1 fruit fly cellular context compared by ENCODE assay signal in genomic region chr3R:27440628-27441027, dm6.
A peak's percentile ranks its signal among the peaks of the same experiment; 100 is the strongest.
TF ChIP-seq lines count a peak whose summit lies in the region.

CG44290 (minus strand) TSS chr3R:27440944.

TF ChIP-seq in whole organism, embryonic, 481 proteins besides CTCF, POLR2A, EP300 and RAD21 (continued from another document):
- TF ChIP-seq lab (GFP tag; optimal IDR thresholded peaks at IDR 0.05; lab: Kevin White, UChicago): peak; percentile 18
- no peak for TF ChIP-seq Elba2 (GFP tag; optimal IDR thresholded peaks at IDR 0.05; lab: Kevin White, UChicago)
- no peak for TF ChIP-seq CkIIα-i1 (GFP tag; IDR thresholded peaks at IDR 0.05; lab: Robert Waterston, UW)
- TF ChIP-seq nau (GFP tag; optimal IDR thresholded peaks at IDR 0.05; lab: Kevin White, UChicago): no peak
- TF ChIP-seq CG13894 (tag; optimal IDR thresholded peaks at IDR 0.05; lab: Kevin White, UChicago): no peak
- TF ChIP-seq Atf6 (GFP tag; IDR thresholded peaks at IDR 0.05; lab: Robert Waterston, UW): no peak
- TF ChIP-seq Mad (GFP tag; optimal IDR thresholded peaks at IDR 0.05; lab: Kevin White, UChicago): no peak
- TF ChIP-seq CG16813 (GFP tag; IDR thresholded peaks at IDR 0.05; lab: Robert Waterston, UW; ENCODE audit: partially characterized antibody): no peak
- TF ChIP-seq CG13123 (GFP tag; optimal IDR thresholded peaks at IDR 0.05; lab: Kevin White, UChicago): no peak
- peak in 1 of 2 experiments; percentile 53 for TF ChIP-seq chif (GFP tag; optimal IDR thresholded peaks at IDR 0.05; lab: Kevin White, UChicago)
- no peak for TF ChIP-seq CG12659 (GFP tag; optimal IDR thresholded peaks at IDR 0.05; lab: Kevin White, UChicago)
- TF ChIP-seq fru (optimal IDR thresholded peaks at IDR 0.05; lab: Kevin White, UChicago): no peak
- TF ChIP-seq vfl (GFP tag; optimal IDR thresholded peaks at IDR 0.05; lab: Kevin White, UChicago): no peak
- no peak for TF ChIP-seq Nf-YA (GFP tag; IDR thresholded peaks at IDR 0.05; lab: Robert Waterston, UW)
- TF ChIP-seq pzg (GFP tag; optimal IDR thresholded peaks at IDR 0.05; lab: Kevin White, UChicago): no peak
- TF ChIP-seq CG12236 (GFP tag; optimal IDR thresholded peaks at IDR 0.05; lab: Kevin White, UChicago): no peak
- no peak for TF ChIP-seq nom (GFP tag; optimal IDR thresholded peaks at IDR 0.05; lab: Kevin White, UChicago)
- no peak for TF ChIP-seq Dref (GFP tag; IDR thresholded peaks at IDR 0.05; lab: Robert Waterston, UW)
- TF ChIP-seq sens-2 (GFP tag; IDR thresholded peaks at IDR 0.05; lab: Robert Waterston, UW): no peak
- no peak for TF ChIP-seq CG2129 (GFP tag; IDR thresholded peaks at IDR 0.05; lab: Robert Waterston, UW; ENCODE audit: partially characterized antibody)
- no peak for TF ChIP-seq Sry-δ (GFP tag; optimal IDR thresholded peaks at IDR 0.05; lab: Kevin White, UChicago)
- TF ChIP-seq HmgZ (tag; optimal IDR thresholded peaks at IDR 0.05; lab: Kevin White, UChicago): no peak
- peak; percentile 52 for TF ChIP-seq trem (tag; optimal IDR thresholded peaks at IDR 0.05; lab: Kevin White, UChicago)
- no peak for TF ChIP-seq kni (GFP tag; optimal IDR thresholded peaks at IDR 0.05; lab: Kevin White, UChicago)
- TF ChIP-seq Doc2 (GFP tag; IDR thresholded peaks at IDR 0.05; lab: Robert Waterston, UW): no peak
- TF ChIP-seq Gsc (GFP tag; IDR thresholded peaks at IDR 0.05; lab: Robert Waterston, UW): no peak
- TF ChIP-seq amos (GFP tag; IDR thresholded peaks at IDR 0.05; lab: Robert Waterston, UW; ENCODE audit: partially characterized antibody): no peak
- TF ChIP-seq Mrtf (GFP tag; IDR thresholded peaks at IDR 0.05; lab: Robert Waterston, UW): peak; percentile 27; the same call in 1 of the 3 replicates
- no peak for TF ChIP-seq bigmax (GFP tag; optimal IDR thresholded peaks at IDR 0.05; lab: Kevin White, UChicago)
- TF ChIP-seq HLH54F (GFP tag; optimal IDR thresholded peaks at IDR 0.05; lab: Kevin White, UChicago): no peak
- no peak for TF ChIP-seq sob (GFP tag; IDR thresholded peaks at IDR 0.05; lab: Robert Waterston, UW)
- no peak for TF ChIP-seq Drgx (GFP tag; IDR thresholded peaks at IDR 0.05; lab: Robert Waterston, UW)
- peak; percentile 68 for TF ChIP-seq croc (GFP tag; conservative IDR thresholded peaks at IDR 0.05; lab: Robert Waterston, UW)
- no peak for TF ChIP-seq CG12744 (GFP tag; optimal IDR thresholded peaks at IDR 0.05; lab: Kevin White, UChicago)
